Worm (Caenorhabditis elegans) whole organism, midembryonic: ENCODE data around the gene ndc-80.

Experiments used
- T22C8.4 ChIP-seq: fragments of 200-800 bp; sonication (Bioruptor generic); IDR thresholded peaks from 2 replicates; pipeline ENCODE4 v1.3.6; 2022; ENCODE audit warnings: missing genetic modification characterization, missing compliant biosample characterization
- cog-1 ChIP-seq: sonication (generic microtip); optimal IDR thresholded peaks from 2 replicates; lab custom pipeline; 2016; ENCODE audit warnings: missing genetic modification characterization, missing compliant biosample characterization
- flt-1 ChIP-seq: fragments of 200-800 bp; sonication (Bioruptor generic); IDR thresholded peaks from 2 replicates; pipeline ENCODE4 v1.3.6; 2022; ENCODE audit warnings: missing genetic modification characterization, missing compliant biosample characterization
- klf-2 ChIP-seq: fragments of 200-800 bp; sonication (Bioruptor generic); conservative IDR thresholded peaks from 2 replicates; pipeline ENCODE4 v1.3.6; 2022; ENCODE audit warnings: missing genetic modification reagents, missing genetic modification characterization, missing compliant biosample characterization
- med-1 ChIP-seq: sonication (generic microtip); optimal IDR thresholded peaks from 2 replicates; lab custom pipeline; 2017; ENCODE audit warnings: missing genetic modification characterization, mild to moderate bottlenecking, missing compliant biosample characterization, antibody characterized with exemption, missing genetic modification reagents; ENCODE audit not compliant: insufficient read depth
- ref-1 ChIP-seq: fragments of 200-800 bp; sonication (Bioruptor generic); conservative IDR thresholded peaks from 2 replicates; pipeline ENCODE4 v1.3.6; 2022; ENCODE audit warnings: missing genetic modification reagents, missing genetic modification characterization, missing compliant biosample characterization
- tab-1 ChIP-seq: fragments of 200-800 bp; sonication (Bioruptor generic); IDR thresholded peaks from 2 replicates; pipeline ENCODE4 v1.3.6; 2022; ENCODE audit warnings: missing genetic modification characterization, missing compliant biosample characterization
- ztf-23 ChIP-seq: fragments of 200-800 bp; sonication (Bioruptor generic); IDR thresholded peaks from 2 replicates; pipeline ENCODE4 v1.3.6; 2022; ENCODE audit warnings: missing genetic modification reagents, missing genetic modification characterization, missing compliant biosample characterization
- ztf-29 ChIP-seq: fragments of 200-800 bp; sonication (Bioruptor generic); IDR thresholded peaks from 2 replicates; pipeline ENCODE4 v1.3.6; 2022; ENCODE audit warnings: missing genetic modification reagents, missing genetic modification characterization, missing compliant biosample characterization

DNA sequence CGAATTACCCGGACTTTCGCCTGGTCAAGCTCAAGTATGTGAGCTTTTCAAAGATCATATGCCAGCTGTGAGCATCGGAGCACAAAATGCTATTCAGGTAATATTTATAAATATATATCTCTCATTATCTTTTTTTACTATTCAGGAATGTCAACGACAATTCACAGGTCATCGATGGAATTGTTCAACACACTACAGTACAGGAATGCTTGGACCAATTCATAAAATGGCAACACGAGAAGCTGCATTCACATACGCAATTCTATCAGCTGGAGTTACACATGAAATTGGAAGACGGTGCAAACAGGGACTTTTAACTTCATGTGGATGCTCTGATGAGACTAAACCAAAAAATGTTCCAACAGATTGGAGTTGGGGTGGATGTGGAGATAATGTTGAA, 17.7 kb upstream of the ndc-80 start:
- TF ChIP-seq ztf-23 (GFP tag; lab: Robert Waterston, UW) (no peak), ztf-29 (no peak), cog-1 (tag; lab: Kevin White, UChicago) (no peak), med-1 (no peak), T22C8.4 (no peak), ref-1 (GFP tag; lab: Robert Waterston, UW) (no peak), flt-1 (GFP tag; lab: Robert Waterston, UW) (no peak), klf-2 (GFP tag; lab: Robert Waterston, UW) (no peak), tab-1 (GFP tag; lab: Robert Waterston, UW) (no peak)
